Worm (Caenorhabditis elegans) whole organism, L2 larva: Measurements from ENCODE around the gene lin-48.

ENCODE experiments used
- C34F6.9 ChIP-seq: fragments of 150-350 bp; optimal IDR thresholded peaks from 2 replicates; lab custom pipeline; 2014; ENCODE audit warnings: missing biosample characterization, missing genetic modification characterization
- F13H6.1 ChIP-seq: sonication (generic microtip); optimal IDR thresholded peaks from 2 replicates; lab custom pipeline; 2016; ENCODE audit warnings: missing genetic modification characterization, missing compliant biosample characterization
- R02D3.7 ChIP-seq: fragments of 150-350 bp; optimal IDR thresholded peaks from 2 replicates; lab custom pipeline; 2014; ENCODE audit warnings: missing biosample characterization, missing genetic modification characterization
- Y55F3AM.14 ChIP-seq: fragments of 200-800 bp; sonication (Bioruptor generic); optimal IDR thresholded peaks from 2 replicates; lab custom pipeline; 2018; ENCODE audit warnings: mild to moderate bottlenecking, missing genetic modification characterization, missing compliant biosample characterization
- ZK546.5 ChIP-seq: sonication (generic microtip); optimal IDR thresholded peaks from 2 replicates; lab custom pipeline; 2017; ENCODE audit warnings: missing biosample characterization, missing genetic modification characterization
- alr-1 ChIP-seq: fragments of 150-350 bp; optimal IDR thresholded peaks from 2 replicates; lab custom pipeline; 2014; ENCODE audit warnings: missing biosample characterization, missing genetic modification characterization
- aly-2 ChIP-seq: fragments of 150-350 bp; optimal IDR thresholded peaks from 2 replicates; lab custom pipeline; 2014; ENCODE audit warnings: missing biosample characterization, missing genetic modification characterization
- ama-1 ChIP-seq: fragments of 150-350 bp; optimal IDR thresholded peaks from 2 replicates; lab custom pipeline; 2018; ENCODE audit warnings: inconsistent platforms
- blmp-1 ChIP-seq: sonication (generic microtip); optimal IDR thresholded peaks from 2 replicates; lab custom pipeline; 2017; ENCODE audit warnings: missing genetic modification characterization, mild to moderate bottlenecking, missing compliant biosample characterization, antibody characterized with exemption, moderate library complexity; ENCODE audit not compliant: insufficient read depth
- ceh-16 ChIP-seq: fragments of 150-350 bp; optimal IDR thresholded peaks from 2 replicates; lab custom pipeline; 2014; ENCODE audit warnings: missing biosample characterization, missing genetic modification characterization
- ceh-82 ChIP-seq: fragments of 150-350 bp; optimal IDR thresholded peaks from 2 replicates; lab custom pipeline; 2014; ENCODE audit warnings: missing biosample characterization, missing genetic modification characterization
- crh-2 ChIP-seq: sonication (generic microtip); optimal IDR thresholded peaks from 2 replicates; lab custom pipeline; 2017; ENCODE audit warnings: missing biosample characterization, missing genetic modification characterization
- dmd-4 ChIP-seq: sonication (generic microtip); optimal IDR thresholded peaks from 2 replicates; lab custom pipeline; 2017; ENCODE audit warnings: missing biosample characterization, missing genetic modification characterization
- egl-27 ChIP-seq: sonication (generic microtip); optimal IDR thresholded peaks from 3 replicates; lab custom pipeline; 2017; ENCODE audit warnings: missing biosample characterization, missing genetic modification reagents, missing genetic modification characterization
- elt-1 ChIP-seq: fragments of 150-350 bp; optimal IDR thresholded peaks from 2 replicates; lab custom pipeline; 2014; ENCODE audit warnings: missing biosample characterization, missing genetic modification characterization
- elt-3 ChIP-seq: sonication (generic microtip); optimal IDR thresholded peaks from 2 replicates; lab custom pipeline; 2017; ENCODE audit warnings: missing biosample characterization, missing genetic modification characterization
- fos-1 ChIP-seq: fragments of 150-350 bp; optimal IDR thresholded peaks from 2 replicates; lab custom pipeline; 2014; ENCODE audit warnings: missing biosample characterization, missing genetic modification characterization
- gmeb-1 ChIP-seq: fragments of 150-350 bp; optimal IDR thresholded peaks from 2 replicates; lab custom pipeline; 2014; ENCODE audit warnings: missing biosample characterization, missing genetic modification characterization
- lin-11 ChIP-seq: fragments of 150-350 bp; sonication (generic microtip); optimal IDR thresholded peaks from 2 replicates; lab custom pipeline; 2014; ENCODE audit warnings: missing biosample characterization, missing genetic modification characterization, inconsistent platforms, mixed read lengths
- lin-13 ChIP-seq: fragments of 150-350 bp; optimal IDR thresholded peaks from 2 replicates; lab custom pipeline; 2014; ENCODE audit warnings: missing biosample characterization, missing genetic modification reagents, missing genetic modification characterization
- lin-39 ChIP-seq: fragments of 150-350 bp; optimal IDR thresholded peaks from 2 replicates; lab custom pipeline; 2014; ENCODE audit warnings: missing biosample characterization, missing genetic modification reagents, missing genetic modification characterization
- lsy-2 ChIP-seq, 2 experiments: fragments of 150-350 bp in 1 of 2; sonication (generic microtip) in 1 of 2; optimal IDR thresholded peaks; 2 replicates each; lab custom pipeline; 2014 to 2017; ENCODE audit warnings: missing biosample characterization in 2 of 2, missing genetic modification characterization in 2 of 2
- mab-5 ChIP-seq: fragments of 150-350 bp; optimal IDR thresholded peaks from 2 replicates; lab custom pipeline; 2014; ENCODE audit warnings: missing biosample characterization, missing genetic modification characterization
- mbf-1 ChIP-seq: sonication (generic microtip); optimal IDR thresholded peaks from 2 replicates; lab custom pipeline; 2017; ENCODE audit warnings: missing biosample characterization, missing genetic modification characterization
- mdl-1 ChIP-seq, 2 experiments: fragments of 150-350 bp in 1 of 2; sonication (generic microtip) in 1 of 2; optimal IDR thresholded peaks; 2 replicates each; lab custom pipeline; 2017; ENCODE audit warnings: missing biosample characterization in 2 of 2, missing genetic modification characterization in 2 of 2
- nhr-10 ChIP-seq: sonication (generic microtip); optimal IDR thresholded peaks from 2 replicates; lab custom pipeline; 2017; ENCODE audit warnings: missing biosample characterization, missing genetic modification characterization
- nhr-11 ChIP-seq: fragments of 150-350 bp; optimal IDR thresholded peaks from 2 replicates; lab custom pipeline; 2014; ENCODE audit warnings: missing biosample characterization, missing genetic modification characterization
- nhr-12 ChIP-seq: fragments of 150-350 bp; optimal IDR thresholded peaks from 2 replicates; lab custom pipeline; 2014; ENCODE audit warnings: missing biosample characterization, missing genetic modification characterization
- nhr-129 ChIP-seq: fragments of 150-350 bp; optimal IDR thresholded peaks from 2 replicates; lab custom pipeline; 2014; ENCODE audit warnings: missing biosample characterization, missing genetic modification characterization
- nhr-21 ChIP-seq: fragments of 150-350 bp; optimal IDR thresholded peaks from 2 replicates; lab custom pipeline; 2014; ENCODE audit warnings: missing biosample characterization, missing genetic modification characterization
- nhr-23 ChIP-seq: fragments of 150-350 bp; optimal IDR thresholded peaks from 2 replicates; lab custom pipeline; 2014; ENCODE audit warnings: missing biosample characterization, missing genetic modification reagents, missing genetic modification characterization
- nhr-237 ChIP-seq: fragments of 150-350 bp; optimal IDR thresholded peaks from 2 replicates; lab custom pipeline; 2014; ENCODE audit warnings: missing biosample characterization, missing genetic modification characterization
- nhr-25 ChIP-seq: fragments of 150-350 bp; sonication (generic microtip); optimal IDR thresholded peaks from 3 replicates; lab custom pipeline; 2014; ENCODE audit warnings: missing biosample characterization, missing genetic modification characterization
- nhr-6 ChIP-seq: fragments of 150-350 bp; optimal IDR thresholded peaks from 2 replicates; lab custom pipeline; 2014; ENCODE audit warnings: missing biosample characterization, missing genetic modification characterization
- nhr-77 ChIP-seq: fragments of 150-350 bp; optimal IDR thresholded peaks from 2 replicates; lab custom pipeline; 2014; ENCODE audit warnings: missing biosample characterization, missing genetic modification characterization
- peb-1 ChIP-seq: fragments of 150-350 bp; optimal IDR thresholded peaks from 2 replicates; lab custom pipeline; 2014; ENCODE audit warnings: missing biosample characterization, missing genetic modification characterization
- sem-4 ChIP-seq: fragments of 150-350 bp; optimal IDR thresholded peaks from 2 replicates; lab custom pipeline; 2014; ENCODE audit warnings: missing biosample characterization, missing genetic modification reagents, missing genetic modification characterization
- skn-1 ChIP-seq: sonication (generic microtip); optimal IDR thresholded peaks from 2 replicates; lab custom pipeline; 2017; ENCODE audit warnings: missing biosample characterization, missing genetic modification characterization
- sma-3 ChIP-seq: sonication (generic microtip); optimal IDR thresholded peaks from 2 replicates; lab custom pipeline; 2016; ENCODE audit warnings: missing genetic modification reagents, missing genetic modification characterization, missing compliant biosample characterization
- sma-9 ChIP-seq, 2 experiments: fragments of 150-350 bp in 1 of 2; sonication (generic microtip) in 1 of 2; optimal IDR thresholded peaks; 2 replicates each; lab custom pipeline; 2014 to 2016; ENCODE audit warnings: missing genetic modification characterization in 2 of 2, mild to moderate bottlenecking in 1 of 2, missing biosample characterization in 1 of 2, missing compliant biosample characterization in 1 of 2, missing genetic modification reagents in 1 of 2, moderate library complexity in 1 of 2
- snpc-4 ChIP-seq: fragments of 150-350 bp; optimal IDR thresholded peaks from 2 replicates; lab custom pipeline; 2014; ENCODE audit warnings: missing biosample characterization, missing genetic modification characterization
- unc-39 ChIP-seq: fragments of 150-350 bp; optimal IDR thresholded peaks from 2 replicates; lab custom pipeline; 2014; ENCODE audit warnings: missing biosample characterization, missing genetic modification characterization
- unc-55 ChIP-seq: fragments of 150-350 bp; sonication (generic microtip); optimal IDR thresholded peaks from 3 replicates; lab custom pipeline; 2014; ENCODE audit warnings: missing biosample characterization, missing genetic modification reagents, missing genetic modification characterization
- unc-62 ChIP-seq: fragments of 150-350 bp; optimal IDR thresholded peaks from 2 replicates; lab custom pipeline; 2014; ENCODE audit warnings: missing biosample characterization, missing genetic modification reagents, missing genetic modification characterization
- zag-1 ChIP-seq: fragments of 150-350 bp; optimal IDR thresholded peaks from 2 replicates; lab custom pipeline; 2014; ENCODE audit warnings: missing biosample characterization, missing genetic modification characterization
- ztf-1 ChIP-seq: fragments of 200-800 bp; sonication (Bioruptor generic); conservative IDR thresholded peaks from 2 replicates; pipeline ENCODE4 v1.3.6; 2022; ENCODE audit warnings: missing genetic modification characterization, missing compliant biosample characterization
- ztf-11 ChIP-seq: sonication (generic microtip); optimal IDR thresholded peaks from 2 replicates; lab custom pipeline; 2017; ENCODE audit warnings: missing biosample characterization, missing genetic modification characterization
- ztf-4 ChIP-seq: fragments of 150-350 bp; optimal IDR thresholded peaks from 2 replicates; lab custom pipeline; 2014; ENCODE audit warnings: missing biosample characterization, missing genetic modification characterization

The lin-48 gene

ce11 chrIII:3701411-3702310 lies 43.6 kb upstream of the lin-48 start, which contains the start of the genes pdi-1 and C14B1.2 (continued):
- TF ChIP-seq nhr-11 (tag; lab: Kevin White, UChicago): no peak
- TF ChIP-seq ztf-11 (tag; lab: Kevin White, UChicago): no peak
- TF ChIP-seq lsy-2 (tag; optimal IDR thresholded peaks at IDR 0.05; lab: Kevin White, UChicago): peak in 1 of 2 experiments; percentile 33
- TF ChIP-seq nhr-23 (tag; lab: Kevin White, UChicago): no peak
- TF ChIP-seq R02D3.7 (tag; lab: Kevin White, UChicago): no peak
- peak; percentile 30 for TF ChIP-seq sma-3 (GFP tag; lab: Kevin White, UChicago)
- TF ChIP-seq mdl-1 (tag; optimal IDR thresholded peaks at IDR 0.05; lab: Kevin White, UChicago): peak; percentile 28 to 62
- no peak for TF ChIP-seq lin-13 (GFP tag; lab: Kevin White, UChicago)
- no peak for TF ChIP-seq sem-4 (tag; lab: Kevin White, UChicago)
- TF ChIP-seq ceh-82: no peak
- no peak for TF ChIP-seq mbf-1
- TF ChIP-seq nhr-21 (tag; lab: Kevin White, UChicago): peak; percentile 35

- TF ChIP-seq gmeb-1 (tag; lab: Kevin White, UChicago) (no peak), unc-39 (tag; lab: Kevin White, UChicago) (no peak), sma-3 (GFP tag; lab: Kevin White, UChicago) (peak; percentile 19), blmp-1 (tag; lab: Kevin White, UChicago) (peak; percentile 4), sem-4 (tag; lab: Kevin White, UChicago) (peak; percentile 28), unc-62 (GFP tag; lab: Kevin White, UChicago) (no peak), nhr-11 (tag; lab: Kevin White, UChicago) (no peak), ceh-82 (no peak), crh-2 (tag; lab: Kevin White, UChicago) (peak; percentile 32), unc-55 (GFP tag; lab: Kevin White, UChicago) (peak; percentile 56), nhr-21 (tag; lab: Kevin White, UChicago) (no peak), nhr-77 (tag; lab: Kevin White, UChicago) (no peak), elt-1 (tag; lab: Kevin White, UChicago) (no peak), nhr-237 (tag; lab: Kevin White, UChicago) (no peak), ztf-11 (tag; lab: Kevin White, UChicago) (no peak), C34F6.9 (tag; lab: Kevin White, UChicago) (peak; percentile 86), snpc-4 (no peak), lin-11 (no peak), ztf-1 (GFP tag; lab: Robert Waterston, UW) (no peak), egl-27 (tag; lab: Kevin White, UChicago) (no peak), lsy-2 (tag; optimal IDR thresholded peaks at IDR 0.05; lab: Kevin White, UChicago) (peak in 1 of 2 experiments; percentile 50), lin-39 (no peak), F13H6.1 (tag; lab: Kevin White, UChicago) (no peak), R02D3.7 (tag; lab: Kevin White, UChicago) (no peak), ztf-4 (tag; lab: Kevin White, UChicago) (no peak), nhr-10 (tag; lab: Kevin White, UChicago) (no peak), zag-1 (no peak), elt-3 (no peak), nhr-6 (tag; lab: Kevin White, UChicago) (no peak), nhr-12 (tag; lab: Kevin White, UChicago) (no peak), nhr-23 (tag; lab: Kevin White, UChicago) (no peak), lin-13 (GFP tag; lab: Kevin White, UChicago) (peak; percentile 34), alr-1 (tag; lab: Kevin White, UChicago) (no peak), dmd-4 (tag; lab: Kevin White, UChicago) (no peak), mbf-1 (no peak), ceh-16 (no peak), aly-2 (no peak), nhr-25 (tag; lab: Kevin White, UChicago) (no peak), nhr-129 (peak; percentile 21), Y55F3AM.14 (GFP tag; lab: Kevin White, UChicago) (no peak), skn-1 (tag; lab: Kevin White, UChicago) (no peak), sma-9 (GFP tag; optimal IDR thresholded peaks at IDR 0.05; lab: Kevin White, UChicago) (peak; percentile 4), sma-9 (tag; optimal IDR thresholded peaks at IDR 0.05; lab: Kevin White, UChicago) (no peak), fos-1 (tag; lab: Kevin White, UChicago) (peak; percentile 90), peb-1 (tag; lab: Kevin White, UChicago) (no peak), mdl-1 (tag; optimal IDR thresholded peaks at IDR 0.05; lab: Kevin White, UChicago) (peak in 1 of 2 experiments; percentile 11), mab-5 (tag; lab: Kevin White, UChicago) (no peak), ama-1 (no peak), ZK546.5 (tag; lab: Kevin White, UChicago) (no peak)
These were observed 41.8 kb upstream of the lin-48 start, which contains the start of gene C14B1.3 for ce11 chrIII:3703397-3703796. C14B1.3 (plus strand) TSS chrIII:3703564.
